Fruit fly (Drosophila melanogaster) whole organism, embryonic: Measurements from ENCODE around the gene SNRPG.
A peak's percentile ranks its signal among the peaks of the same experiment; 100 is the strongest.

Source experiments
- Antp ChIP-seq: fragments of 200-800 bp; sonication (Bioruptor generic); optimal IDR thresholded peaks from 3 replicates; lab custom pipeline; 2016; ENCODE audit warnings: missing biosample characterization, missing genetic modification characterization
- Asciz ChIP-seq: fragments of 200-800 bp; sonication (Bioruptor generic); optimal IDR thresholded peaks from 2 replicates; lab custom pipeline; 2017; ENCODE audit warnings: missing biosample characterization, mild to moderate bottlenecking, missing genetic modification characterization, missing genetic modification reagents
- CG10979 ChIP-seq: fragments of 200-800 bp; sonication (Bioruptor generic); optimal IDR thresholded peaks from 2 replicates; lab custom pipeline; 2018; ENCODE audit warnings: missing biosample characterization, mild to moderate bottlenecking, missing genetic modification characterization, moderate library complexity
- CG12942 ChIP-seq: fragments of 200-800 bp; sonication (Bioruptor generic); optimal IDR thresholded peaks from 3 replicates; lab custom pipeline; 2016; ENCODE audit warnings: missing biosample characterization, missing genetic modification characterization
- CG13894 ChIP-seq: fragments of 200-800 bp; sonication (Bioruptor generic); optimal IDR thresholded peaks from 3 replicates; lab custom pipeline; 2018; ENCODE audit warnings: missing biosample characterization, mild to moderate bottlenecking, missing genetic modification characterization, moderate library complexity
- CG15011 ChIP-seq: fragments of 200-800 bp; sonication (Bioruptor generic); optimal IDR thresholded peaks from 3 replicates; lab custom pipeline; 2018; ENCODE audit warnings: missing biosample characterization, mild to moderate bottlenecking, missing genetic modification characterization
- CG17612 ChIP-seq: fragments of 200-800 bp; sonication (Bioruptor generic); IDR thresholded peaks from 2 replicates; pipeline ENCODE4 v1.3.6; 2022; ENCODE audit warnings: missing biosample characterization, missing genetic modification characterization
- CG18011 ChIP-seq: fragments of 200-800 bp; sonication (Bioruptor generic); optimal IDR thresholded peaks from 2 replicates; lab custom pipeline; 2017; ENCODE audit warnings: missing biosample characterization, missing genetic modification characterization, mild to moderate bottlenecking, moderate library complexity, missing genotype
- CG2712 ChIP-seq: fragments of 200-800 bp; optimal IDR thresholded peaks from 3 replicates; lab custom pipeline; 2019; ENCODE audit warnings: missing biosample characterization, mild to moderate bottlenecking, missing genetic modification characterization, moderate library complexity
- CG3281 ChIP-seq: fragments of 200-800 bp; sonication (Bioruptor generic); optimal IDR thresholded peaks from 3 replicates; lab custom pipeline; 2017; ENCODE audit warnings: missing biosample characterization, mild to moderate bottlenecking, missing genetic modification characterization
- CG4360 ChIP-seq: fragments of 200-800 bp; sonication (Bioruptor generic); IDR thresholded peaks from 2 replicates; pipeline ENCODE4 v1.3.6; 2022; ENCODE audit warnings: missing biosample characterization, missing genetic modification characterization
- CG4617 ChIP-seq: fragments of 200-800 bp; sonication (Bioruptor generic); optimal IDR thresholded peaks from 3 replicates; lab custom pipeline; 2016; ENCODE audit warnings: missing biosample characterization, missing genetic modification characterization, borderline replicate concordance
- CG5953 ChIP-seq: fragments of 200-800 bp; sonication (Bioruptor generic); IDR thresholded peaks from 2 replicates; pipeline ENCODE4 v1.3.6; 2022; ENCODE audit warnings: missing biosample characterization, missing genetic modification characterization
- CG6689 ChIP-seq: fragments of 200-800 bp; sonication (Bioruptor generic); IDR thresholded peaks from 2 replicates; pipeline ENCODE4 v1.3.6; 2022; ENCODE audit warnings: missing biosample characterization, missing genetic modification characterization
- CG7556 ChIP-seq: fragments of 200-800 bp; sonication (Bioruptor generic); optimal IDR thresholded peaks from 2 replicates; lab custom pipeline; 2017; ENCODE audit warnings: missing biosample characterization, mild to moderate bottlenecking, missing genetic modification characterization
- CG7745 ChIP-seq: fragments of 200-800 bp; sonication (Bioruptor generic); optimal IDR thresholded peaks from 2 replicates; lab custom pipeline; 2018; ENCODE audit warnings: missing biosample characterization, mild to moderate bottlenecking, missing genetic modification characterization, moderate library complexity
- CG8944 ChIP-seq: fragments of 200-800 bp; sonication (Bioruptor generic); optimal IDR thresholded peaks from 3 replicates; lab custom pipeline; 2016; ENCODE audit warnings: missing biosample characterization, missing genetic modification characterization
- Dp ChIP-seq: fragments of 200-800 bp; sonication (Bioruptor generic); optimal IDR thresholded peaks from 2 replicates; lab custom pipeline; 2018; ENCODE audit warnings: missing biosample characterization, mild to moderate bottlenecking, missing genetic modification characterization, moderate library complexity
- ERR ChIP-seq: fragments of 200-800 bp; sonication (Bioruptor generic); optimal IDR thresholded peaks from 2 replicates; lab custom pipeline; 2016; ENCODE audit warnings: missing biosample characterization, missing genetic modification characterization
- Ets65A ChIP-seq: fragments of 200-800 bp; sonication (Bioruptor generic); peaks from one replicate; lab custom pipeline; 2016; ENCODE audit warnings: missing biosample characterization, missing genetic modification characterization
- Hr51 ChIP-seq, 2 experiments: fragments of 200-800 bp; sonication (Bioruptor generic); optimal IDR thresholded peaks; 2 replicates in 1 of 2; 3 replicates in 1 of 2; lab custom pipeline; 2016 to 2018; ENCODE audit warnings: missing biosample characterization in 2 of 2, missing genetic modification characterization in 2 of 2, mild to moderate bottlenecking in 1 of 2, moderate library complexity in 1 of 2
- Lim3 ChIP-seq: fragments of 200-800 bp; sonication (Bioruptor generic); IDR thresholded peaks from 2 replicates; pipeline ENCODE4 v1.3.6; 2022; ENCODE audit warnings: missing biosample characterization, missing genetic modification characterization
- MESR4 ChIP-seq: fragments of 200-800 bp; sonication (Bioruptor generic); optimal IDR thresholded peaks from 2 replicates; lab custom pipeline; 2018; ENCODE audit warnings: missing biosample characterization, mild to moderate bottlenecking, missing genetic modification characterization, moderate library complexity
- Mad ChIP-seq: fragments of 200-800 bp; sonication (Bioruptor generic); optimal IDR thresholded peaks from 2 replicates; lab custom pipeline; 2016; ENCODE audit warnings: missing biosample characterization, missing genetic modification characterization
- Nf-YA ChIP-seq: fragments of 200-800 bp; sonication (Bioruptor generic); IDR thresholded peaks from 2 replicates; pipeline ENCODE4 v1.3.6; 2022; ENCODE audit warnings: missing biosample characterization, missing genetic modification characterization
- Opbp ChIP-seq: fragments of 200-800 bp; sonication (Bioruptor generic); IDR thresholded peaks from 3 replicates; pipeline ENCODE4 v1.3.6; 2022; ENCODE audit warnings: missing biosample characterization, missing genetic modification characterization; ENCODE audit not compliant: partially characterized antibody
- Sox102F ChIP-seq: fragments of 200-800 bp; sonication (Bioruptor generic); optimal IDR thresholded peaks from 2 replicates; lab custom pipeline; 2018; ENCODE audit warnings: missing biosample characterization, mild to moderate bottlenecking, missing genetic modification characterization, moderate library complexity
- aop ChIP-seq: fragments of 200-800 bp; sonication (Bioruptor generic); IDR thresholded peaks from 2 replicates; pipeline ENCODE4 v1.3.6; 2022; ENCODE audit warnings: missing biosample characterization, missing genetic modification characterization
- ara ChIP-seq: fragments of 200-800 bp; sonication (Bioruptor generic); IDR thresholded peaks from 2 replicates; pipeline ENCODE4 v1.3.6; 2022; ENCODE audit warnings: missing biosample characterization, missing genetic modification characterization
- bigmax ChIP-seq: fragments of 200-800 bp; sonication (Bioruptor generic); optimal IDR thresholded peaks from 2 replicates; lab custom pipeline; 2018; ENCODE audit warnings: missing biosample characterization, mild to moderate bottlenecking, missing genetic modification characterization
- cad ChIP-seq: fragments of >200 bp; optimal IDR thresholded peaks from 2 replicates; lab custom pipeline; 2017; ENCODE audit warnings: missing biosample characterization, missing genetic modification characterization
- chif ChIP-seq, 2 experiments: fragments of 200-800 bp; sonication (Bioruptor generic); optimal IDR thresholded peaks; 3 replicates each; lab custom pipeline; 2016; ENCODE audit warnings: missing biosample characterization in 2 of 2, missing genetic modification characterization in 2 of 2
- disco-r ChIP-seq: fragments of 200-800 bp; sonication (Bioruptor generic); optimal IDR thresholded peaks from 2 replicates; lab custom pipeline; 2016; ENCODE audit warnings: missing biosample characterization, missing genetic modification characterization
- grau ChIP-seq: fragments of 200-800 bp; optimal IDR thresholded peaks from 3 replicates; lab custom pipeline; 2019; ENCODE audit warnings: missing biosample characterization, mild to moderate bottlenecking, missing genetic modification characterization, moderate library complexity
- gsb-n ChIP-seq: fragments of 200-800 bp; sonication (Bioruptor generic); optimal IDR thresholded peaks from 3 replicates; lab custom pipeline; 2018; ENCODE audit warnings: missing biosample characterization, mild to moderate bottlenecking, missing genetic modification characterization
- h ChIP-seq: fragments of >200 bp; optimal IDR thresholded peaks from 2 replicates; lab custom pipeline; 2017
- hkb ChIP-seq, 2 experiments: fragments of 200-800 bp in 1 of 2; fragments of >200 bp in 1 of 2; sonication (Bioruptor generic) in 1 of 2; IDR thresholded peaks in 1 of 2; optimal IDR thresholded peaks in 1 of 2; 2 replicates each; pipeline versions ENCODE4 v1.3.6 to Lab custom; 2017 to 2022; ENCODE audit warnings: missing biosample characterization in 1 of 2, missing genetic modification characterization in 1 of 2
- inv ChIP-seq: fragments of 200-800 bp; sonication (Bioruptor generic); IDR thresholded peaks from 2 replicates; pipeline ENCODE4 v1.3.6; 2022; ENCODE audit warnings: missing biosample characterization, missing genetic modification characterization; ENCODE audit not compliant: partially characterized antibody
- mam ChIP-seq: fragments of 200-800 bp; sonication (Bioruptor generic); optimal IDR thresholded peaks from 3 replicates; lab custom pipeline; 2016; ENCODE audit warnings: missing biosample characterization, missing genetic modification characterization
- oc ChIP-seq: fragments of 200-800 bp; sonication (Bioruptor generic); optimal IDR thresholded peaks from 2 replicates; lab custom pipeline; 2018; ENCODE audit warnings: missing biosample characterization, mild to moderate bottlenecking, missing genetic modification characterization, moderate library complexity
- p53 ChIP-seq: fragments of 200-800 bp; sonication (Bioruptor generic); optimal IDR thresholded peaks from 2 replicates; lab custom pipeline; 2016; ENCODE audit warnings: missing biosample characterization, missing genetic modification characterization
- psq ChIP-seq: fragments of 200-800 bp; sonication (Bioruptor generic); optimal IDR thresholded peaks from 2 replicates; lab custom pipeline; 2017; ENCODE audit warnings: missing biosample characterization, missing genetic modification characterization
- run ChIP-seq: fragments of 200-800 bp; sonication (Bioruptor generic); optimal IDR thresholded peaks from 3 replicates; lab custom pipeline; 2018; ENCODE audit warnings: missing biosample characterization, mild to moderate bottlenecking, missing genetic modification characterization
- sd ChIP-seq: fragments of 200-800 bp; sonication (Bioruptor generic); optimal IDR thresholded peaks from 3 replicates; lab custom pipeline; 2018; ENCODE audit warnings: missing biosample characterization, mild to moderate bottlenecking, missing genetic modification characterization, moderate library complexity
- sens ChIP-seq: fragments of 200-800 bp; sonication (Bioruptor generic); peaks from one replicate; lab custom pipeline; 2016; ENCODE audit warnings: missing biosample characterization, missing genetic modification characterization
- shn ChIP-seq: fragments of 200-800 bp; sonication (Bioruptor generic); optimal IDR thresholded peaks from 3 replicates; lab custom pipeline; 2016; ENCODE audit warnings: missing biosample characterization, missing genetic modification characterization
- trem ChIP-seq: fragments of 200-800 bp; optimal IDR thresholded peaks from 3 replicates; lab custom pipeline; 2019; ENCODE audit warnings: missing biosample characterization, mild to moderate bottlenecking, missing genetic modification characterization, moderate library complexity
- twi ChIP-seq: fragments of 200-800 bp; optimal IDR thresholded peaks from 2 replicates; lab custom pipeline; 2019; ENCODE audit warnings: missing biosample characterization, mild to moderate bottlenecking, missing genetic modification characterization, moderate library complexity
- usp ChIP-seq: fragments of >200 bp; optimal IDR thresholded peaks from 2 replicates; lab custom pipeline; 2017; ENCODE audit warnings: missing biosample characterization, missing genetic modification characterization
- vvl ChIP-seq: fragments of 200-800 bp; sonication (Bioruptor generic); IDR thresholded peaks from 2 replicates; pipeline ENCODE4 v1.3.6; 2022; ENCODE audit warnings: missing biosample characterization, missing genetic modification characterization

SNRPG gene

dm6 chrX:16683765-16684164, 43.5 kb upstream of the SNRPG start, which contains the start of gene Axs (continued):
- TF ChIP-seq CG3281, result no peak
- TF ChIP-seq gsb-n (tag; lab: Kevin White, UChicago), result peak; percentile 23
- no peak for TF ChIP-seq CG12942 (GFP tag; lab: Kevin White, UChicago)
- peak; percentile 3 to 10 for TF ChIP-seq chif (GFP tag; optimal IDR thresholded peaks at IDR 0.05; lab: Kevin White, UChicago)
- TF ChIP-seq Antp, result peak; percentile 45
- no peak for TF ChIP-seq Nf-YA (GFP tag; lab: Robert Waterston, UW)
- no peak for TF ChIP-seq CG4617 (GFP tag; lab: Kevin White, UChicago)
- TF ChIP-seq CG6689 (GFP tag; lab: Robert Waterston, UW), result no peak
- peak; percentile 15 for TF ChIP-seq MESR4 (GFP tag; lab: Kevin White, UChicago)
- TF ChIP-seq Ets65A, result peak; percentile 92
- peak; percentile 98 for TF ChIP-seq Dp (GFP tag; lab: Kevin White, UChicago)
- peak; percentile 27 for TF ChIP-seq Mad
- TF ChIP-seq ERR (GFP tag; lab: Kevin White, UChicago), result peak; percentile 45
- peak; percentile 41 for TF ChIP-seq shn (GFP tag; lab: Kevin White, UChicago)
- TF ChIP-seq inv (GFP tag; lab: Robert Waterston, UW), result peak; percentile 67
- TF ChIP-seq vvl (GFP tag; lab: Robert Waterston, UW), result peak; percentile 76

dm6 chrX:16678845-16679347, 38.7 kb upstream of the SNRPG start, which contains the start of the genes CG13010 and sing:
Gene CG13010 (minus strand): TSS chrX:16678945.
Gene sing (plus strand): TSS chrX:16679297.
- TF ChIP-seq Lim3 (GFP tag; lab: Robert Waterston, UW) (no peak), Opbp (GFP tag; lab: Robert Waterston, UW) (no peak), mam (GFP tag; lab: Kevin White, UChicago) (no peak), CG4360 (GFP tag; lab: Robert Waterston, UW) (0 out of 2 replicates have a peak, but pooled peaks have one; percentile 11), CG2712 (tag; lab: Kevin White, UChicago) (peak; percentile 80), run (tag; lab: Kevin White, UChicago) (no peak), cad (no peak), trem (tag; lab: Kevin White, UChicago) (no peak), CG8944 (no peak), aop (GFP tag; lab: Robert Waterston, UW) (no peak), bigmax (GFP tag; lab: Kevin White, UChicago) (no peak), CG5953 (GFP tag; lab: Robert Waterston, UW) (no peak), ara (GFP tag; lab: Robert Waterston, UW) (no peak), usp (GFP tag; lab: Kevin White, UChicago) (no peak), hkb (optimal IDR thresholded peaks at IDR 0.05; lab: Kevin White, UChicago) (no peak), hkb (GFP tag; IDR thresholded peaks at IDR 0.05; lab: Robert Waterston, UW) (no peak), CG18011 (GFP tag; lab: Kevin White, UChicago) (no peak), sens (GFP tag; lab: Kevin White, UChicago) (peak; percentile 52), CG15011 (GFP tag; lab: Kevin White, UChicago) (no peak), p53 (GFP tag; lab: Kevin White, UChicago) (no peak), oc (no peak), twi (tag; lab: Kevin White, UChicago) (peak; percentile 41)

DNA sequence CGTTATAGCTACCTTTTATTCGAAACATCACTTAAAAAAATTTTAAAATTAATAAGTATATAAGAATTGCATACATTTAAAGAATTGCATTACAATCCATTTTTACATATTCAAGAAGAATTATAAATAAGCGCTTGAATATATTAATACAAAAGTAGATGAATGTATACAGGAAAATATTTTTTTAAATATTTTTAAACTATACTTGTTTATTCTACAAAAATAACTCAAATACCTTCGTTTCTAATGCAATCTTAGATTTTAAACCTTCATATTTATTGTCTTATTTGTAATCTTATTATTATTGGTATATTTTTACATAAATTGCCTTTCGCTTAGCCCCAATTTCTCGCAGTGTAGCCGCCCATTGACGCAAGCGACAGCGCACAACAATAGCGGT, 36.9 kb upstream of the SNRPG start:
- TF ChIP-seq disco-r (no peak), CG7556 (peak; percentile 22), CG13894 (no peak), Sox102F (GFP tag; lab: Kevin White, UChicago) (peak; percentile 17), Asciz (GFP tag; lab: Kevin White, UChicago) (no peak), CG7745 (no peak), grau (tag; lab: Kevin White, UChicago) (peak; percentile 20), CG17612 (GFP tag; lab: Robert Waterston, UW) (no peak), psq (GFP tag; lab: Kevin White, UChicago) (no peak), CG10979 (tag; lab: Kevin White, UChicago) (peak; percentile 7), h (lab: Kevin White, UChicago) (no peak), sd (tag; lab: Kevin White, UChicago) (no peak), Hr51 (GFP tag; optimal IDR thresholded peaks at IDR 0.05; lab: Kevin White, UChicago) (peak in 1 of 2 experiments; percentile 29)
